Worm (Caenorhabditis elegans) whole organism, late embryonic: ENCODE data around the gene T23G4.127.

ENCODE experiments used
- F13H6.1 ChIP-seq: sonication (generic microtip); optimal IDR thresholded peaks from 2 replicates; lab custom pipeline; 2016; ENCODE audit warnings: missing genetic modification characterization, missing compliant biosample characterization

The T23G4.127 gene

DNA sequence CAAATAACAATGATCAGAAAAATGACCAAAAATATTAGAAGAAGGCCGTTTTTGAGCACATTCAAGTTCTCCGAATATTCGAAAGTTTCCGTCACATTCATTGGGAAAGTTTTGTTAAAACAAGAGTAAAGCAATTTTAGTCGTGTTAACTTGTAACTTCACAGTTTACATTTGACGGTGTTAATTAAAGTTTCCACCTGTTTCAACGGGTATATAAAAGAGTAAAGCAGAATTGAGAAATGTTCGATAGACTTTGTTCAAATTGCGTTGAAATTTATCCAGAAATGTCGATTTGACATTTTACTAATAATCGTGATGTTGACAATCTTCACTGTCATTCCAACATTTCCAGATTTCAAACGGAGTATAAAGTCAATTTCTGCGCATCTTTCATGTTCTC is 52.7 kb downstream of the T23G4.127 start, which contains the start of gene srz-29:
Gene srz-29, minus strand, starts transcription at position 101 of the 400 bp plus-strand sequence.
- no peak for TF ChIP-seq F13H6.1 (tag; lab: Kevin White, UChicago)
